Worm (Caenorhabditis elegans) whole organism, L4 larva: ENCODE results near the gene madf-4.

Source experiments
- F10B5.3 ChIP-seq: sonication (generic microtip); optimal IDR thresholded peaks from 2 replicates; lab custom pipeline; 2016; ENCODE audit warnings: mild to moderate bottlenecking, missing genetic modification characterization, missing compliant biosample characterization
- F26F4.8 ChIP-seq: fragments of 200-800 bp; sonication (Bioruptor generic); conservative IDR thresholded peaks from 2 replicates; pipeline ENCODE4 v1.3.6; 2022; ENCODE audit warnings: missing genetic modification characterization, missing compliant biosample characterization
- F44E2.7 ChIP-seq: fragments of 200-800 bp; sonication (Bioruptor generic); IDR thresholded peaks from 2 replicates; pipeline ENCODE4 v2.1.2; 2022; ENCODE audit warnings: missing genetic modification characterization, missing compliant biosample characterization
- F49E8.2 ChIP-seq: sonication (generic microtip); optimal IDR thresholded peaks from 2 replicates; lab custom pipeline; 2016; ENCODE audit warnings: missing compliant biosample characterization, mild to moderate bottlenecking, missing genetic modification characterization, borderline replicate concordance
- R02D3.7 ChIP-seq: fragments of 150-350 bp; sonication (generic microtip); optimal IDR thresholded peaks from 3 replicates; lab custom pipeline; 2014; ENCODE audit warnings: missing biosample characterization, missing genetic modification characterization
- Y105C5A.15 ChIP-seq: fragments of 200-800 bp; sonication (Bioruptor generic); IDR thresholded peaks from 2 replicates; pipeline ENCODE4 v1.3.6; 2022; ENCODE audit warnings: missing genetic modification characterization, missing compliant biosample characterization
- Y5F2A.4 ChIP-seq: fragments of 200-800 bp; sonication (Bioruptor generic); optimal IDR thresholded peaks from 2 replicates; lab custom pipeline; 2018; ENCODE audit warnings: mild to moderate bottlenecking, missing genetic modification characterization, missing compliant biosample characterization
- ZK546.5 ChIP-seq, 2 experiments: sonication (generic microtip); optimal IDR thresholded peaks; 2 replicates each; lab custom pipeline; 2017; ENCODE audit warnings: missing biosample characterization in 2 of 2, missing genetic modification characterization in 2 of 2
- aha-1 ChIP-seq: fragments of 150-350 bp; peaks from one replicate; lab custom pipeline; 2014; ENCODE audit warnings: missing biosample characterization, missing genetic modification characterization
- aly-2 ChIP-seq: sonication (generic microtip); optimal IDR thresholded peaks from 2 replicates; lab custom pipeline; 2018; ENCODE audit warnings: missing biosample characterization, missing genetic modification characterization
- arid-1 ChIP-seq: fragments of 200-800 bp; sonication (Bioruptor generic); conservative IDR thresholded peaks from 2 replicates; pipeline ENCODE4 v1.3.6; 2022; ENCODE audit warnings: missing genetic modification reagents, missing genetic modification characterization, missing compliant biosample characterization
- ceh-44 ChIP-seq: fragments of 200-800 bp; sonication (Bioruptor generic); IDR thresholded peaks from 2 replicates; pipeline ENCODE4 v1.3.6; 2022; ENCODE audit warnings: missing genetic modification reagents, missing genetic modification characterization, missing compliant biosample characterization
- ceh-62 ChIP-seq: sonication (generic microtip); optimal IDR thresholded peaks from 2 replicates; lab custom pipeline; 2017; ENCODE audit warnings: missing biosample characterization, missing genetic modification characterization
- ceh-82 ChIP-seq: sonication (generic microtip); optimal IDR thresholded peaks from 2 replicates; lab custom pipeline; 2017; ENCODE audit warnings: missing biosample characterization, missing genetic modification characterization
- ces-1 ChIP-seq: fragments of 150-350 bp; sonication (generic microtip); optimal IDR thresholded peaks from 4 replicates; lab custom pipeline; 2014; ENCODE audit warnings: missing biosample characterization, missing genetic modification reagents, missing genetic modification characterization
- daf-12 ChIP-seq: fragments of 150-350 bp; optimal IDR thresholded peaks from 2 replicates; lab custom pipeline; 2014; ENCODE audit warnings: missing biosample characterization, missing genetic modification reagents, missing genetic modification characterization
- daf-16 ChIP-seq, 3 experiments: sonication (generic microtip); optimal IDR thresholded peaks; 2 replicates each; lab custom pipeline; 2016 to 2017; ENCODE audit warnings: missing genetic modification characterization in 3 of 3, missing genetic modification reagents in 3 of 3, mild to moderate bottlenecking in 2 of 3, missing compliant biosample characterization in 2 of 3, missing biosample characterization in 1 of 3, moderate library complexity in 1 of 3
- daf-19 ChIP-seq: fragments of 200-800 bp; sonication (Bioruptor generic); conservative IDR thresholded peaks from 2 replicates; pipeline ENCODE4 v1.3.6; 2022; ENCODE audit warnings: missing genetic modification characterization, missing compliant biosample characterization
- egl-27 ChIP-seq: sonication (generic microtip); optimal IDR thresholded peaks from 3 replicates; lab custom pipeline; 2017; ENCODE audit warnings: missing biosample characterization, missing genetic modification reagents, missing genetic modification characterization
- egl-43 ChIP-seq: fragments of 200-800 bp; sonication (Bioruptor generic); IDR thresholded peaks from 2 replicates; pipeline ENCODE4 v1.3.6; 2022; ENCODE audit warnings: missing genetic modification reagents, missing genetic modification characterization, missing compliant biosample characterization
- fkh-10 ChIP-seq: fragments of 150-350 bp; optimal IDR thresholded peaks from 2 replicates; lab custom pipeline; 2014; ENCODE audit warnings: missing biosample characterization, missing genetic modification reagents, missing genetic modification characterization
- fos-1 ChIP-seq: fragments of 150-350 bp; optimal IDR thresholded peaks from 2 replicates; lab custom pipeline; 2014; ENCODE audit warnings: missing biosample characterization, missing genetic modification characterization
- gei-8 ChIP-seq: fragments of 200-800 bp; sonication (Bioruptor generic); optimal IDR thresholded peaks from 2 replicates; lab custom pipeline; 2018; ENCODE audit warnings: mild to moderate bottlenecking, missing genetic modification characterization, missing compliant biosample characterization
- hif-1 ChIP-seq, 2 experiments: sonication (generic microtip); optimal IDR thresholded peaks; 2 replicates each; lab custom pipeline; 2016 to 2017; ENCODE audit warnings: missing compliant biosample characterization in 2 of 2, missing genetic modification characterization in 2 of 2, missing genetic modification reagents in 2 of 2, missing genotype in 2 of 2, mild to moderate bottlenecking in 1 of 2
- lim-7 ChIP-seq: fragments of 200-800 bp; sonication (Bioruptor generic); IDR thresholded peaks from 2 replicates; pipeline ENCODE4 v1.3.6; 2022; ENCODE audit warnings: missing genetic modification characterization, missing compliant biosample characterization
- lin-29 ChIP-seq: fragments of 200-800 bp; sonication (Bioruptor generic); IDR thresholded peaks from 2 replicates; pipeline ENCODE4 v1.3.6; 2022; ENCODE audit warnings: missing genetic modification reagents, missing genetic modification characterization, missing compliant biosample characterization
- lin-38 ChIP-seq: fragments of 200-800 bp; sonication (Bioruptor generic); IDR thresholded peaks from 2 replicates; pipeline ENCODE4 v1.3.6; 2022; ENCODE audit warnings: missing genetic modification reagents, missing genetic modification characterization, missing compliant biosample characterization
- lin-39 ChIP-seq: fragments of 150-350 bp; optimal IDR thresholded peaks from 2 replicates; lab custom pipeline; 2014; ENCODE audit warnings: missing biosample characterization, missing genetic modification reagents, missing genetic modification characterization
- lsy-2 ChIP-seq, 2 experiments: fragments of 150-350 bp in 1 of 2; sonication (generic microtip) in 1 of 2; optimal IDR thresholded peaks; 2 replicates each; lab custom pipeline; 2014 to 2017; ENCODE audit warnings: missing biosample characterization in 2 of 2, missing genetic modification characterization in 2 of 2
- madf-9 ChIP-seq: fragments of 200-800 bp; sonication (Bioruptor generic); conservative IDR thresholded peaks from 2 replicates; pipeline ENCODE4 v1.3.6; 2022; ENCODE audit warnings: missing genetic modification reagents, missing genetic modification characterization, missing compliant biosample characterization
- mdt-29 ChIP-seq: fragments of 200-800 bp; sonication (Bioruptor generic); IDR thresholded peaks from 2 replicates; pipeline ENCODE4 v1.3.6; 2022; ENCODE audit warnings: missing genetic modification reagents, missing genetic modification characterization, missing compliant biosample characterization
- nhr-102 ChIP-seq: sonication (generic microtip); optimal IDR thresholded peaks from 2 replicates; lab custom pipeline; 2016; ENCODE audit warnings: mild to moderate bottlenecking, missing genetic modification characterization, moderate library complexity, missing compliant biosample characterization
- nhr-11 ChIP-seq: fragments of 150-350 bp; optimal IDR thresholded peaks from 2 replicates; lab custom pipeline; 2014; ENCODE audit warnings: missing biosample characterization, missing genetic modification characterization
- nhr-41 ChIP-seq: fragments of 200-800 bp; sonication (Bioruptor generic); IDR thresholded peaks from 2 replicates; pipeline ENCODE4 v1.3.6; 2022; ENCODE audit warnings: missing genetic modification reagents, missing genetic modification characterization, missing compliant biosample characterization
- nhr-48 ChIP-seq: sonication (generic microtip); optimal IDR thresholded peaks from 2 replicates; lab custom pipeline; 2016; ENCODE audit warnings: mild to moderate bottlenecking, missing genetic modification characterization, missing compliant biosample characterization
- nhr-6 ChIP-seq: fragments of 150-350 bp; optimal IDR thresholded peaks from 2 replicates; lab custom pipeline; 2014; ENCODE audit warnings: missing biosample characterization, missing genetic modification characterization
- nhr-76 ChIP-seq: fragments of 150-350 bp; optimal IDR thresholded peaks from 2 replicates; lab custom pipeline; 2014; ENCODE audit warnings: missing biosample characterization, missing genetic modification characterization
- pha-4 ChIP-seq, 2 experiments: fragments of 150-350 bp in 1 of 2; fragments of 200-800 bp in 1 of 2; sonication (Bioruptor generic) in 1 of 2; IDR thresholded peaks in 1 of 2; optimal IDR thresholded peaks in 1 of 2; 2 replicates each; pipeline versions ENCODE4 v1.3.6 to Lab custom; 2014 to 2022; ENCODE audit warnings: missing genetic modification characterization in 2 of 2, missing genetic modification reagents in 2 of 2, missing biosample characterization in 1 of 2, missing compliant biosample characterization in 1 of 2
- php-3 ChIP-seq: fragments of 200-800 bp; sonication (Bioruptor generic); IDR thresholded peaks from 2 replicates; pipeline ENCODE4 v1.3.6; 2022; ENCODE audit warnings: missing genetic modification reagents, missing genetic modification characterization, missing compliant biosample characterization
- pqm-1 ChIP-seq: sonication (generic microtip); optimal IDR thresholded peaks from 2 replicates; lab custom pipeline; 2017; ENCODE audit warnings: missing biosample characterization, missing genetic modification characterization
- rbr-2 ChIP-seq: sonication (generic microtip); optimal IDR thresholded peaks from 2 replicates; lab custom pipeline; 2016; ENCODE audit warnings: missing genotype, missing genetic modification characterization, missing compliant biosample characterization
- set-16 ChIP-seq: fragments of 200-800 bp; sonication (Bioruptor generic); IDR thresholded peaks from 2 replicates; pipeline ENCODE4 v1.3.6; 2022; ENCODE audit warnings: missing genetic modification reagents, missing genetic modification characterization, missing compliant biosample characterization
- snpc-4 ChIP-seq: fragments of 150-350 bp; optimal IDR thresholded peaks from 2 replicates; lab custom pipeline; 2014; ENCODE audit warnings: missing biosample characterization, missing genetic modification characterization
- spr-1 ChIP-seq: sonication (generic microtip); optimal IDR thresholded peaks from 2 replicates; lab custom pipeline; 2016; ENCODE audit warnings: mild to moderate bottlenecking, missing genetic modification characterization, missing compliant biosample characterization
- tra-1 ChIP-seq: fragments of 200-800 bp; sonication (Bioruptor generic); IDR thresholded peaks from 2 replicates; pipeline ENCODE4 v1.3.6; 2022; ENCODE audit warnings: missing genetic modification reagents, missing genetic modification characterization, missing compliant biosample characterization
- unc-39 ChIP-seq: sonication (generic microtip); optimal IDR thresholded peaks from 2 replicates; lab custom pipeline; 2017; ENCODE audit warnings: missing biosample characterization, missing genetic modification characterization
- vab-7 ChIP-seq: fragments of 200-800 bp; sonication (Bioruptor generic); IDR thresholded peaks from 2 replicates; pipeline ENCODE4 v1.3.6; 2022; ENCODE audit warnings: missing genetic modification reagents, missing genetic modification characterization, missing compliant biosample characterization
- zag-1 ChIP-seq: fragments of 150-350 bp; optimal IDR thresholded peaks from 2 replicates; lab custom pipeline; 2014; ENCODE audit warnings: missing biosample characterization, missing genetic modification characterization
- zfp-3 ChIP-seq: fragments of 200-800 bp; sonication (Bioruptor generic); conservative IDR thresholded peaks from 2 replicates; pipeline ENCODE4 v1.3.6; 2022; ENCODE audit warnings: missing genetic modification reagents, missing genetic modification characterization, missing compliant biosample characterization
- ztf-11 ChIP-seq: fragments of 150-350 bp; optimal IDR thresholded peaks from 2 replicates; lab custom pipeline; 2014; ENCODE audit warnings: missing biosample characterization, missing genetic modification characterization
- ztf-7 ChIP-seq: fragments of 150-350 bp; optimal IDR thresholded peaks from 2 replicates; lab custom pipeline; 2014; ENCODE audit warnings: missing biosample characterization, missing genetic modification characterization

The madf-4 gene

DNA sequence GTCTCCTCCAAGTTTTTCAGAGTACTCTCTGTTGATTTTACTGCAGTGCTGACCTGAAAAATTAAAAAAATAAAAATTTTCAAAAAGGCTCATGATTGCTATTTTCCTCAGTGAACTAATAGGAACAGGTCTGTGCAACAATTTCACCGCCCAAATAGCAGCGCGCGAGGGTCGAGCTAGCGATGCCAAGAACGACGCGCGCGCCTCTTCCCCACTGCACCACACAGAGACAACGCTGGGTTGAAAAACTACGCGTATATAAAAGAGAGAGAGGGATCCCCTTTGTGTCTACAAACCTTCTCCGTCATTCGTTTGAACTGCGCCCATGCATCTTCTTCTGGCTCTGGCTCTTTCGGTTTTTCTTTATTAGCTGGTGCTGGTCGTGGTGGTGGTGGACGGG lies 7.8 kb upstream of the madf-4 start (continued):
- TF ChIP-seq daf-16 (GFP tag; optimal IDR thresholded peaks at IDR 0.05; lab: Kevin White, UChicago) (peak; percentile 79 to 96), daf-16 (tag; optimal IDR thresholded peaks at IDR 0.05; lab: Kevin White, UChicago) (no peak), vab-7 (GFP tag; lab: Robert Waterston, UW) (peak; percentile 98), ceh-82 (tag; lab: Kevin White, UChicago) (no peak), hif-1 (tag; optimal IDR thresholded peaks at IDR 0.05; lab: Kevin White, UChicago) (peak; percentile 42 to 62), spr-1 (tag; lab: Kevin White, UChicago) (peak; percentile 88), ces-1 (peak; percentile 39), php-3 (GFP tag; lab: Robert Waterston, UW) (peak; percentile 92), nhr-102 (tag; lab: Kevin White, UChicago) (peak; percentile 75), lin-38 (GFP tag; lab: Robert Waterston, UW) (peak; percentile 87), F49E8.2 (tag; lab: Kevin White, UChicago) (peak; percentile 83), nhr-48 (tag; lab: Kevin White, UChicago) (peak; percentile 79), set-16 (peak; percentile 73), zag-1 (tag; lab: Kevin White, UChicago) (no peak), egl-27 (tag; lab: Kevin White, UChicago) (no peak), aly-2 (tag; lab: Kevin White, UChicago) (no peak), lin-29 (peak; percentile 57; the same call in 1 of the 2 replicates), ceh-62 (tag; lab: Kevin White, UChicago) (no peak), nhr-41 (GFP tag; lab: Robert Waterston, UW) (peak; percentile 98), lsy-2 (tag; optimal IDR thresholded peaks at IDR 0.05; lab: Kevin White, UChicago) (peak in 1 of 2 experiments; percentile 58), daf-12 (tag; lab: Kevin White, UChicago) (no peak), nhr-6 (tag; lab: Kevin White, UChicago) (peak; percentile 17), ztf-11 (no peak), pqm-1 (tag; lab: Kevin White, UChicago) (no peak), lin-39 (no peak), aha-1 (peak; percentile 95), R02D3.7 (tag; lab: Kevin White, UChicago) (no peak), lim-7 (GFP tag; lab: Robert Waterston, UW) (peak; percentile 99), Y105C5A.15 (GFP tag; lab: Robert Waterston, UW) (peak; percentile 95; the same call in 1 of the 2 replicates), ztf-7 (tag; lab: Kevin White, UChicago) (peak; percentile 66), nhr-11 (tag; lab: Kevin White, UChicago) (no peak), rbr-2 (peak; percentile 82), ceh-44 (GFP tag; lab: Robert Waterston, UW) (peak; percentile 79), nhr-76 (tag; lab: Kevin White, UChicago) (no peak), fos-1 (tag; lab: Kevin White, UChicago) (no peak), mdt-29 (GFP tag; lab: Robert Waterston, UW) (peak; percentile 74; the same call in 1 of the 2 replicates), F26F4.8 (GFP tag; lab: Robert Waterston, UW) (peak; percentile 99), daf-19 (GFP tag; lab: Robert Waterston, UW) (peak; percentile 86), arid-1 (GFP tag; lab: Robert Waterston, UW) (peak; percentile 92), F44E2.7 (peak; percentile 98), gei-8 (GFP tag; lab: Kevin White, UChicago) (peak; percentile 95), fkh-10 (GFP tag; lab: Kevin White, UChicago) (no peak), madf-9 (GFP tag; lab: Robert Waterston, UW) (peak; percentile 83), F10B5.3 (tag; lab: Kevin White, UChicago) (peak; percentile 80), ZK546.5 (tag; optimal IDR thresholded peaks at IDR 0.05; lab: Kevin White, UChicago) (no peak), zfp-3 (GFP tag; lab: Robert Waterston, UW) (peak; percentile 79), egl-43 (GFP tag; lab: Robert Waterston, UW) (peak; percentile 99), unc-39 (tag; lab: Kevin White, UChicago) (no peak), tra-1 (peak; percentile 91), pha-4 (GFP tag; IDR thresholded peaks at IDR 0.05; lab: Robert Waterston, UW) (peak; percentile 96), pha-4 (tag; optimal IDR thresholded peaks at IDR 0.05; lab: Kevin White, UChicago) (no peak), Y5F2A.4 (GFP tag; lab: Kevin White, UChicago) (peak; percentile 92), snpc-4 (tag; lab: Kevin White, UChicago) (no peak)
